Fruit fly (Drosophila melanogaster): ENCODE data around the gene Tom70.
A peak's percentile ranks its signal among the peaks of the same experiment; 100 is the strongest.

The Tom70 gene

dm6 chr2L:12044613-12045350, 6.5 kb upstream of the Tom70 start, which contains the start of gene CG6785 (continued):
- TF ChIP-seq Eip93F (GFP tag; optimal IDR thresholded peaks at IDR 0.05), result peak; percentile 87
- TF ChIP-seq CG16779 (tag; optimal IDR thresholded peaks at IDR 0.05), result peak; percentile 86
- TF ChIP-seq Ets21C (GFP tag; optimal IDR thresholded peaks at IDR 0.05), result peak; percentile 51
- TF ChIP-seq CG1621 (tag; optimal IDR thresholded peaks at IDR 0.05), result peak; percentile 82
- TF ChIP-seq CG6808 (GFP tag; optimal IDR thresholded peaks at IDR 0.05), result peak; percentile 73
- peak; percentile 46 for TF ChIP-seq CG9139 (GFP tag; optimal IDR thresholded peaks at IDR 0.05)
- TF ChIP-seq CG11294 (GFP tag; IDR thresholded peaks at IDR 0.05), result peak; percentile 70
- TF ChIP-seq fd59A (GFP tag; optimal IDR thresholded peaks at IDR 0.05), result peak; percentile 58
- TF ChIP-seq esn (GFP tag; optimal IDR thresholded peaks at IDR 0.05), result peak; percentile 89
- peak; percentile 88 for TF ChIP-seq Sox102F (GFP tag; optimal IDR thresholded peaks at IDR 0.05)
- peak; percentile 52 for TF ChIP-seq CG3032 (tag; optimal IDR thresholded peaks at IDR 0.05)
- TF ChIP-seq net (GFP tag; optimal IDR thresholded peaks at IDR 0.05), result peak; percentile 86
- peak; percentile 58 to 59 for TF ChIP-seq salr (GFP tag; optimal IDR thresholded peaks at IDR 0.05)
- TF ChIP-seq CG31627 (GFP tag; optimal IDR thresholded peaks at IDR 0.05), result peak; percentile 71
- no peak for TF ChIP-seq Hr38 (GFP tag; optimal IDR thresholded peaks at IDR 0.05)
- peak; percentile 77 for TF ChIP-seq CG6163 (GFP tag; IDR thresholded peaks at IDR 0.05)
- peak; percentile 74 for TF ChIP-seq CG11762 (GFP tag; optimal IDR thresholded peaks at IDR 0.05; ENCODE audit: insufficient read depth)
- TF ChIP-seq CG15336 (GFP tag; IDR thresholded peaks at IDR 0.05), result peak; percentile 93
- TF ChIP-seq CG7368 (GFP tag; optimal IDR thresholded peaks at IDR 0.05), result peak; percentile 83
- TF ChIP-seq CG8632 (GFP tag; optimal IDR thresholded peaks at IDR 0.05), result peak; percentile 89
- TF ChIP-seq OdsH (GFP tag; optimal IDR thresholded peaks at IDR 0.05), result peak; percentile 81
- peak; percentile 92 for TF ChIP-seq svp (GFP tag)
- no peak for TF ChIP-seq CG3919 (GFP tag; optimal IDR thresholded peaks at IDR 0.05)
- TF ChIP-seq Eip75B (GFP tag; optimal IDR thresholded peaks at IDR 0.05), result peak; percentile 83
- peak; percentile 86 for TF ChIP-seq Met (GFP tag; optimal IDR thresholded peaks at IDR 0.05)
- peak; percentile 79 for TF ChIP-seq CG6854 (GFP tag; optimal IDR thresholded peaks at IDR 0.05)
- TF ChIP-seq spab (GFP tag; optimal IDR thresholded peaks at IDR 0.05), result peak; percentile 60
- TF ChIP-seq fd85E (GFP tag; optimal IDR thresholded peaks at IDR 0.05), result peak; percentile 26
- peak; percentile 79 for TF ChIP-seq topi (GFP tag; optimal IDR thresholded peaks at IDR 0.05)
- peak; percentile 81 for TF ChIP-seq achi (GFP tag; optimal IDR thresholded peaks at IDR 0.05)
- peak; percentile 80 for TF ChIP-seq CG32006 (GFP tag; optimal IDR thresholded peaks at IDR 0.05)
- peak; percentile 88 for TF ChIP-seq CG6276 (GFP tag; optimal IDR thresholded peaks at IDR 0.05)
- TF ChIP-seq Ets96B (tag; optimal IDR thresholded peaks at IDR 0.05), result peak; percentile 67
- TF ChIP-seq CG8319 (GFP tag; optimal IDR thresholded peaks at IDR 0.05), result peak; percentile 64
- peak; percentile 79 for TF ChIP-seq Hr4 (GFP tag; optimal IDR thresholded peaks at IDR 0.05)
- peak; percentile 62 for TF ChIP-seq Gug (GFP tag; IDR thresholded peaks at IDR 0.05)

dm6 chr2L:12040510-12040909, 2.2 kb upstream of the Tom70 start, which contains the start of gene CG6766:
TSS of gene CG6766 (minus strand) at chr2L:12040689.
- no peak for TF ChIP-seq pdm3 (GFP tag; optimal IDR thresholded peaks at IDR 0.05)
- peak; percentile 7 for TF ChIP-seq Eip78C (GFP tag)
- peak; percentile 8 for TF ChIP-seq dsx (GFP tag; optimal IDR thresholded peaks at IDR 0.05; ENCODE audit: poor library complexity, severe bottlenecking)
- no peak for TF ChIP-seq CG7368 (GFP tag; optimal IDR thresholded peaks at IDR 0.05)
- no peak for TF ChIP-seq Sox102F (GFP tag; optimal IDR thresholded peaks at IDR 0.05)
- TF ChIP-seq Sox14 (GFP tag; optimal IDR thresholded peaks at IDR 0.05), result no peak
- no peak for TF ChIP-seq fd85E (GFP tag; optimal IDR thresholded peaks at IDR 0.05)
- peak; percentile 12 for TF ChIP-seq vri (GFP tag; optimal IDR thresholded peaks at IDR 0.05)

Data from whole organism, prepupa.